Worm (Caenorhabditis elegans) whole organism, young adult: ENCODE data around the gene Y50D4A.1.

Source experiments
- C06A6.2 ChIP-seq: fragments of 200-800 bp; sonication (Bioruptor generic); conservative IDR thresholded peaks from 2 replicates; pipeline ENCODE4 v1.3.6; 2022; ENCODE audit warnings: missing genetic modification characterization, missing compliant biosample characterization
- C17E4.6 ChIP-seq: fragments of 200-800 bp; sonication (Bioruptor generic); IDR thresholded peaks from 2 replicates; pipeline ENCODE4 v1.3.6; 2022; ENCODE audit warnings: missing genetic modification reagents, missing genetic modification characterization, missing compliant biosample characterization
- D2030.7 ChIP-seq: fragments of 200-800 bp; sonication (Bioruptor generic); IDR thresholded peaks from 2 replicates; pipeline ENCODE4 v1.3.6; 2022; ENCODE audit warnings: missing genetic modification reagents, missing genetic modification characterization, missing compliant biosample characterization
- F39B2.1 ChIP-seq: fragments of 200-800 bp; sonication (Bioruptor generic); IDR thresholded peaks from 2 replicates; pipeline ENCODE4 v1.3.6; 2022; ENCODE audit warnings: missing genetic modification reagents, missing genetic modification characterization, missing compliant biosample characterization
- F55B11.4 ChIP-seq: sonication (generic microtip); optimal IDR thresholded peaks from 2 replicates; lab custom pipeline; 2016; ENCODE audit warnings: missing compliant biosample characterization, missing genetic modification characterization, borderline replicate concordance; ENCODE audit not compliant: insufficient read depth
- K12H6.12 ChIP-seq: fragments of 200-800 bp; sonication (Bioruptor generic); optimal IDR thresholded peaks from 2 replicates; lab custom pipeline; 2018; ENCODE audit warnings: mild to moderate bottlenecking, missing genetic modification characterization, missing compliant biosample characterization
- Y53G8AR.9 ChIP-seq: fragments of 200-800 bp; sonication (Bioruptor generic); conservative IDR thresholded peaks from 2 replicates; pipeline ENCODE4 v1.3.6; 2022; ENCODE audit warnings: missing genetic modification reagents, missing genetic modification characterization, missing compliant biosample characterization
- Y95B8A.8 ChIP-seq: fragments of 200-800 bp; sonication (Bioruptor generic); IDR thresholded peaks from 2 replicates; pipeline ENCODE4 v1.3.6; 2022; ENCODE audit warnings: missing genetic modification reagents, missing genetic modification characterization, missing compliant biosample characterization
- attf-5 ChIP-seq: fragments of 200-800 bp; sonication (Bioruptor generic); optimal IDR thresholded peaks from 2 replicates; lab custom pipeline; 2018; ENCODE audit warnings: mild to moderate bottlenecking, missing genetic modification characterization, missing compliant biosample characterization
- ccch-3 ChIP-seq: fragments of 200-800 bp; sonication (Bioruptor generic); optimal IDR thresholded peaks from 2 replicates; lab custom pipeline; 2018; ENCODE audit warnings: mild to moderate bottlenecking, missing genetic modification characterization, missing compliant biosample characterization
- cebp-1 ChIP-seq, 2 experiments: fragments of 200-800 bp in 1 of 2; sonication (Bioruptor generic) in 1 of 2; sonication (generic microtip) in 1 of 2; IDR thresholded peaks in 1 of 2; optimal IDR thresholded peaks in 1 of 2; 2 replicates each; pipeline versions ENCODE4 v1.3.6 to Lab custom; 2017 to 2022; ENCODE audit warnings: missing compliant biosample characterization in 2 of 2, missing genetic modification characterization in 2 of 2, mild to moderate bottlenecking in 1 of 2, missing genetic modification reagents in 1 of 2, moderate library complexity in 1 of 2
- ceh-100 ChIP-seq: fragments of 200-800 bp; sonication (Bioruptor generic); IDR thresholded peaks from 2 replicates; pipeline ENCODE4 v1.3.6; 2022; ENCODE audit warnings: missing genetic modification reagents, missing genetic modification characterization, missing compliant biosample characterization
- ceh-40 ChIP-seq: fragments of 200-800 bp; sonication (Bioruptor generic); IDR thresholded peaks from 2 replicates; pipeline ENCODE4 v1.3.6; 2022; ENCODE audit warnings: missing genetic modification characterization, missing compliant biosample characterization
- ceh-79 ChIP-seq: sonication (generic microtip); optimal IDR thresholded peaks from 2 replicates; lab custom pipeline; 2017; ENCODE audit warnings: mild to moderate bottlenecking, missing genetic modification characterization, missing compliant biosample characterization
- ceh-91 ChIP-seq: fragments of 200-800 bp; sonication (Bioruptor generic); IDR thresholded peaks from 2 replicates; pipeline ENCODE4 v1.3.6; 2022; ENCODE audit warnings: missing genetic modification reagents, missing genetic modification characterization, missing compliant biosample characterization
- chd-7 ChIP-seq: sonication (generic microtip); optimal IDR thresholded peaks from 2 replicates; lab custom pipeline; 2016; ENCODE audit warnings: mild to moderate bottlenecking, missing genetic modification characterization, moderate library complexity, missing compliant biosample characterization
- dox-1 ChIP-seq: fragments of 200-800 bp; sonication (Bioruptor generic); IDR thresholded peaks from 2 replicates; pipeline ENCODE4 v1.3.6; 2022; ENCODE audit warnings: missing genetic modification reagents, missing genetic modification characterization, missing compliant biosample characterization
- dpl-1 ChIP-seq: fragments of 150-350 bp; optimal IDR thresholded peaks from 2 replicates; lab custom pipeline; 2014; ENCODE audit warnings: missing biosample characterization, missing genetic modification reagents, missing genetic modification characterization
- egl-44 ChIP-seq: fragments of 200-800 bp; sonication (Bioruptor generic); IDR thresholded peaks from 2 replicates; pipeline ENCODE4 v1.3.6; 2022; ENCODE audit warnings: missing genetic modification reagents, missing genetic modification characterization, missing compliant biosample characterization
- egrh-3 ChIP-seq: fragments of 200-800 bp; sonication (Bioruptor generic); IDR thresholded peaks from 2 replicates; pipeline ENCODE4 v1.3.6; 2022; ENCODE audit warnings: missing genetic modification reagents, missing genetic modification characterization, missing compliant biosample characterization
- him-1 ChIP-seq: sonication (generic microtip); optimal IDR thresholded peaks from 2 replicates; lab custom pipeline; 2016; ENCODE audit warnings: missing genotype, missing genetic modification reagents, missing genetic modification characterization, missing compliant biosample characterization
- hmg-1.2 ChIP-seq: fragments of 200-800 bp; sonication (Bioruptor generic); IDR thresholded peaks from 2 replicates; pipeline ENCODE4 v1.3.6; 2022; ENCODE audit warnings: missing genetic modification reagents, missing genetic modification characterization, missing compliant biosample characterization
- hrde-1 ChIP-seq: sonication (generic microtip); optimal IDR thresholded peaks from 2 replicates; lab custom pipeline; 2016; ENCODE audit warnings: missing genetic modification characterization, mild to moderate bottlenecking, missing compliant biosample characterization, moderate library complexity, missing genotype, missing genetic modification reagents, borderline replicate concordance
- let-607 ChIP-seq, 2 experiments: fragments of 200-800 bp in 1 of 2; sonication (Bioruptor generic) in 1 of 2; sonication (generic microtip) in 1 of 2; optimal IDR thresholded peaks; 2 replicates each; lab custom pipeline; 2016 to 2018; ENCODE audit warnings: mild to moderate bottlenecking in 2 of 2, missing compliant biosample characterization in 2 of 2, missing genetic modification characterization in 2 of 2, moderate library complexity in 2 of 2, missing genotype in 1 of 2
- lin-26 ChIP-seq: fragments of 200-800 bp; sonication (Bioruptor generic); IDR thresholded peaks from 2 replicates; pipeline ENCODE4 v1.3.6; 2022; ENCODE audit warnings: missing genetic modification reagents, missing genetic modification characterization, missing compliant biosample characterization
- lin-35 ChIP-seq, 3 experiments: fragments of 150-350 bp in 2 of 3; sonication (generic microtip) in 1 of 3; optimal IDR thresholded peaks; 2 replicates each; lab custom pipeline; 2014 to 2018; ENCODE audit warnings: missing biosample characterization in 3 of 3, missing genetic modification characterization in 3 of 3, missing genetic modification reagents in 3 of 3
- madf-10 ChIP-seq: sonication (generic microtip); optimal IDR thresholded peaks from 2 replicates; lab custom pipeline; 2016; ENCODE audit warnings: mild to moderate bottlenecking, missing genetic modification characterization, missing compliant biosample characterization
- mel-28 ChIP-seq: sonication (generic microtip); optimal IDR thresholded peaks from 2 replicates; lab custom pipeline; 2016; ENCODE audit warnings: borderline replicate concordance, mild to moderate bottlenecking, missing genetic modification characterization, missing compliant biosample characterization
- mes-4 ChIP-seq: sonication (generic microtip); optimal IDR thresholded peaks from 2 replicates; lab custom pipeline; 2016; ENCODE audit warnings: missing genotype, missing genetic modification characterization, missing compliant biosample characterization
- nfya-2 ChIP-seq: fragments of 200-800 bp; sonication (Bioruptor generic); IDR thresholded peaks from 2 replicates; pipeline ENCODE4 v1.3.6; 2022; ENCODE audit warnings: missing genetic modification reagents, missing genetic modification characterization, missing compliant biosample characterization
- nhr-120 ChIP-seq: fragments of 200-800 bp; sonication (Bioruptor generic); IDR thresholded peaks from 2 replicates; pipeline ENCODE4 v1.3.6; 2022; ENCODE audit warnings: missing genetic modification characterization, missing compliant biosample characterization
- nhr-179 ChIP-seq: sonication (generic microtip); optimal IDR thresholded peaks from 2 replicates; lab custom pipeline; 2016; ENCODE audit warnings: mild to moderate bottlenecking, missing genetic modification characterization, missing compliant biosample characterization
- nhr-80 ChIP-seq: sonication (generic microtip); optimal IDR thresholded peaks from 2 replicates; lab custom pipeline; 2016; ENCODE audit warnings: missing genetic modification characterization, missing compliant biosample characterization
- nhr-90 ChIP-seq: sonication (generic microtip); optimal IDR thresholded peaks from 2 replicates; lab custom pipeline; 2016; ENCODE audit warnings: missing genotype, mild to moderate bottlenecking, missing genetic modification characterization, missing compliant biosample characterization
- pha-4 ChIP-seq: fragments of 150-350 bp; sonication (generic microtip); optimal IDR thresholded peaks from 2 replicates; lab custom pipeline; 2014; ENCODE audit warnings: missing biosample characterization, missing genetic modification reagents, missing genetic modification characterization
- snpc-3.4 ChIP-seq: sonication (generic microtip); optimal IDR thresholded peaks from 2 replicates; lab custom pipeline; 2017; ENCODE audit warnings: missing genetic modification characterization, mild to moderate bottlenecking, missing compliant biosample characterization, antibody characterized with exemption, moderate library complexity, missing genotype, missing genetic modification reagents
- snpc-4 ChIP-seq, 5 experiments: fragments of 150-350 bp in 1 of 5; sonication (generic microtip) in 4 of 5; optimal IDR thresholded peaks; 2 replicates each; lab custom pipeline; 2014 to 2018; ENCODE audit warnings: missing genetic modification characterization in 5 of 5, missing biosample characterization in 3 of 5, antibody characterized with exemption in 2 of 5, mild to moderate bottlenecking in 2 of 5, missing compliant biosample characterization in 2 of 5, missing genotype in 2 of 5, moderate library complexity in 2 of 5, missing genetic modification reagents in 1 of 5
- sptf-2 ChIP-seq: fragments of 200-800 bp; sonication (Bioruptor generic); optimal IDR thresholded peaks from 2 replicates; lab custom pipeline; 2018; ENCODE audit warnings: mild to moderate bottlenecking, missing genetic modification characterization, missing compliant biosample characterization
- tlf-1 ChIP-seq: fragments of 200-800 bp; sonication (Bioruptor generic); optimal IDR thresholded peaks from 2 replicates; lab custom pipeline; 2018; ENCODE audit warnings: mild to moderate bottlenecking, missing genetic modification characterization, missing compliant biosample characterization
- unc-62 ChIP-seq: fragments of 150-350 bp; optimal IDR thresholded peaks from 2 replicates; lab custom pipeline; 2014; ENCODE audit warnings: missing biosample characterization, missing genetic modification reagents, missing genetic modification characterization
- zfh-2 ChIP-seq: fragments of 200-800 bp; sonication (Bioruptor generic); conservative IDR thresholded peaks from 2 replicates; pipeline ENCODE4 v1.3.6; 2022; ENCODE audit warnings: missing genetic modification reagents, missing genetic modification characterization, missing compliant biosample characterization
- ztf-18 ChIP-seq: sonication (generic microtip); optimal IDR thresholded peaks from 2 replicates; lab custom pipeline; 2016; ENCODE audit warnings: missing genotype, mild to moderate bottlenecking, missing genetic modification characterization, missing compliant biosample characterization
- ztf-22 ChIP-seq: fragments of 200-800 bp; sonication (Bioruptor generic); optimal IDR thresholded peaks from 2 replicates; lab custom pipeline; 2018; ENCODE audit warnings: mild to moderate bottlenecking, missing genetic modification characterization, moderate library complexity, missing compliant biosample characterization
- ztf-28 ChIP-seq: fragments of 200-800 bp; sonication (Bioruptor generic); IDR thresholded peaks from 2 replicates; pipeline ENCODE4 v1.3.6; 2022; ENCODE audit warnings: missing genetic modification reagents, missing genetic modification characterization, missing compliant biosample characterization
- ztf-6 ChIP-seq: fragments of 200-800 bp; sonication (Bioruptor generic); IDR thresholded peaks from 2 replicates; pipeline ENCODE4 v1.3.6; 2022; ENCODE audit warnings: missing genetic modification reagents, missing genetic modification characterization, missing compliant biosample characterization

Y50D4A.1 gene

ce11 chrV:1263939-1264823 is 56.5 kb downstream of the Y50D4A.1 start, which contains the start of the genes rab-1 and C39F7.5 (continued):
- TF ChIP-seq ztf-6 (GFP tag; lab: Robert Waterston, UW) (no peak), madf-10 (tag; lab: Kevin White, UChicago) (peak; percentile 53), D2030.7 (GFP tag; lab: Robert Waterston, UW) (peak; percentile 40; the same call in 1 of the 2 replicates), F39B2.1 (GFP tag; lab: Robert Waterston, UW) (no peak), dox-1 (GFP tag; lab: Robert Waterston, UW) (peak; percentile 73), ccch-3 (GFP tag; lab: Kevin White, UChicago) (no peak), hrde-1 (tag; lab: Kevin White, UChicago) (no peak), ceh-100 (GFP tag; lab: Robert Waterston, UW) (no peak), tlf-1 (GFP tag; lab: Kevin White, UChicago) (no peak), snpc-4 (GFP tag; optimal IDR thresholded peaks at IDR 0.05; lab: Kevin White, UChicago) (peak; percentile 15), snpc-4 (tag; optimal IDR thresholded peaks at IDR 0.05; lab: Kevin White, UChicago) (peak in 3 of 4 experiments; percentile 11 to 66 (median 13)), nhr-90 (tag; lab: Kevin White, UChicago) (no peak), ztf-18 (tag; lab: Kevin White, UChicago) (peak; percentile 2), nfya-2 (no peak), C06A6.2 (GFP tag; lab: Robert Waterston, UW) (no peak), chd-7 (tag; lab: Kevin White, UChicago) (no peak), snpc-3.4 (no peak), sptf-2 (GFP tag; lab: Kevin White, UChicago) (no peak), zfh-2 (GFP tag; lab: Robert Waterston, UW) (peak; percentile 78), dpl-1 (peak; percentile 3), nhr-80 (peak; percentile 43), K12H6.12 (peak; percentile 43), him-1 (tag; lab: Kevin White, UChicago) (no peak), unc-62 (no peak), ztf-28 (GFP tag; lab: Robert Waterston, UW) (no peak), hmg-1.2 (GFP tag; lab: Robert Waterston, UW) (peak; percentile 49; the same call in 1 of the 2 replicates), Y95B8A.8 (GFP tag; lab: Robert Waterston, UW) (no peak), pha-4 (tag; lab: Kevin White, UChicago) (no peak), egrh-3 (GFP tag; lab: Robert Waterston, UW) (no peak), ceh-40 (GFP tag; lab: Robert Waterston, UW) (no peak), let-607 (tag; optimal IDR thresholded peaks at IDR 0.05; lab: Kevin White, UChicago) (peak; percentile 82 to 90), cebp-1 (GFP tag; IDR thresholded peaks at IDR 0.05; lab: Robert Waterston, UW) (no peak), cebp-1 (tag; optimal IDR thresholded peaks at IDR 0.05; lab: Kevin White, UChicago) (peak; percentile 81), lin-26 (no peak), mes-4 (tag; lab: Kevin White, UChicago) (no peak), C17E4.6 (no peak), nhr-120 (GFP tag; lab: Robert Waterston, UW) (no peak), ztf-22 (GFP tag; lab: Kevin White, UChicago) (no peak), nhr-179 (tag; lab: Kevin White, UChicago) (no peak), ceh-79 (tag; lab: Kevin White, UChicago) (no peak), mel-28 (tag; lab: Kevin White, UChicago) (no peak), F55B11.4 (tag; lab: Kevin White, UChicago) (no peak), lin-35 (GFP tag; optimal IDR thresholded peaks at IDR 0.05; lab: Kevin White, UChicago) (peak in 1 of 3 experiments; percentile 32), attf-5 (GFP tag; lab: Kevin White, UChicago) (peak; percentile 88), Y53G8AR.9 (no peak), egl-44 (GFP tag; lab: Robert Waterston, UW) (no peak), ceh-91 (GFP tag; lab: Robert Waterston, UW) (0 out of 2 replicates have a peak, but pooled peaks have one; percentile 15)
